Worm (Caenorhabditis elegans) whole organism, L3 larva: ENCODE measurements around the gene W04H10.1.

Experiments used
- ZK546.5 ChIP-seq: sonication (generic microtip); optimal IDR thresholded peaks from 2 replicates; lab custom pipeline; 2017; ENCODE audit warnings: missing biosample characterization, missing genetic modification characterization
- ceh-16 ChIP-seq: sonication (generic microtip); optimal IDR thresholded peaks from 2 replicates; lab custom pipeline; 2017; ENCODE audit warnings: missing biosample characterization, missing genetic modification characterization
- ceh-82 ChIP-seq: fragments of 150-350 bp; optimal IDR thresholded peaks from 2 replicates; lab custom pipeline; 2014; ENCODE audit warnings: missing biosample characterization, missing genetic modification characterization
- ceh-9 ChIP-seq: sonication (generic microtip); optimal IDR thresholded peaks from 2 replicates; lab custom pipeline; 2018; ENCODE audit warnings: missing biosample characterization, missing genetic modification characterization
- daf-12 ChIP-seq: fragments of 150-350 bp; optimal IDR thresholded peaks from 2 replicates; lab custom pipeline; 2014; ENCODE audit warnings: missing biosample characterization, missing genetic modification reagents, missing genetic modification characterization
- egl-5 ChIP-seq: fragments of 150-350 bp; optimal IDR thresholded peaks from 2 replicates; lab custom pipeline; 2017; ENCODE audit warnings: missing biosample characterization, missing genetic modification reagents, missing genetic modification characterization, inconsistent platforms
- elt-1 ChIP-seq: fragments of 150-350 bp; optimal IDR thresholded peaks from 2 replicates; lab custom pipeline; 2014; ENCODE audit warnings: missing biosample characterization, missing genetic modification characterization
- elt-2 ChIP-seq: sonication (generic microtip); optimal IDR thresholded peaks from 2 replicates; lab custom pipeline; 2016; ENCODE audit warnings: missing genetic modification reagents, mild to moderate bottlenecking, missing genetic modification characterization, missing compliant biosample characterization
- elt-3 ChIP-seq, 3 experiments: fragments of 150-350 bp in 1 of 3; sonication (generic microtip) in 2 of 3; optimal IDR thresholded peaks; 2 replicates in 2 of 3; 4 replicates in 1 of 3; lab custom pipeline; 2014 to 2017; ENCODE audit warnings: missing biosample characterization in 3 of 3, missing genetic modification characterization in 3 of 3
- eor-1 ChIP-seq, 2 experiments: fragments of 150-350 bp; optimal IDR thresholded peaks; 2 replicates each; lab custom pipeline; 2014 to 2018; ENCODE audit warnings: missing biosample characterization in 2 of 2, missing genetic modification characterization in 2 of 2
- fkh-10 ChIP-seq: sonication (generic microtip); optimal IDR thresholded peaks from 2 replicates; lab custom pipeline; 2017; ENCODE audit warnings: missing biosample characterization, missing genetic modification reagents, missing genetic modification characterization
- hmg-11 ChIP-seq: sonication (generic microtip); optimal IDR thresholded peaks from 2 replicates; lab custom pipeline; 2016; ENCODE audit warnings: missing genetic modification characterization, missing compliant biosample characterization
- lin-15B ChIP-seq: fragments of 150-350 bp; optimal IDR thresholded peaks from 2 replicates; lab custom pipeline; 2014; ENCODE audit warnings: missing biosample characterization, missing genetic modification characterization
- lin-39 ChIP-seq: fragments of 150-350 bp; optimal IDR thresholded peaks from 2 replicates; lab custom pipeline; 2018; ENCODE audit warnings: missing biosample characterization, missing genetic modification reagents, missing genetic modification characterization
- lsy-12 ChIP-seq: sonication (generic microtip); optimal IDR thresholded peaks from 2 replicates; lab custom pipeline; 2016; ENCODE audit warnings: mild to moderate bottlenecking, missing genetic modification characterization, missing compliant biosample characterization
- mml-1 ChIP-seq: fragments of 150-350 bp; sonication (generic microtip); optimal IDR thresholded peaks from 3 replicates; lab custom pipeline; 2014; ENCODE audit warnings: missing biosample characterization, missing genetic modification characterization
- nfya-1 ChIP-seq: sonication (generic microtip); optimal IDR thresholded peaks from 2 replicates; lab custom pipeline; 2017; ENCODE audit warnings: missing genetic modification characterization, mild to moderate bottlenecking, missing compliant biosample characterization, antibody characterized with exemption, moderate library complexity; ENCODE audit not compliant: insufficient read depth
- nhr-11 ChIP-seq: fragments of 150-350 bp; optimal IDR thresholded peaks from 2 replicates; lab custom pipeline; 2014; ENCODE audit warnings: missing biosample characterization, missing genetic modification characterization
- nhr-12 ChIP-seq: fragments of 150-350 bp; optimal IDR thresholded peaks from 2 replicates; lab custom pipeline; 2014; ENCODE audit warnings: missing biosample characterization, missing genetic modification characterization
- nhr-237 ChIP-seq: fragments of 150-350 bp; optimal IDR thresholded peaks from 2 replicates; lab custom pipeline; 2014; ENCODE audit warnings: missing biosample characterization, missing genetic modification characterization
- nhr-43 ChIP-seq: sonication (generic microtip); optimal IDR thresholded peaks from 2 replicates; lab custom pipeline; 2016; ENCODE audit warnings: mild to moderate bottlenecking, missing genetic modification characterization, missing compliant biosample characterization; ENCODE audit not compliant: poor library complexity, severe bottlenecking
- nhr-67 ChIP-seq: fragments of 150-350 bp; optimal IDR thresholded peaks from 2 replicates; lab custom pipeline; 2014; ENCODE audit warnings: missing biosample characterization, missing genetic modification characterization
- nhr-77 ChIP-seq: fragments of 150-350 bp; optimal IDR thresholded peaks from 2 replicates; lab custom pipeline; 2014; ENCODE audit warnings: missing biosample characterization, missing genetic modification characterization
- pha-4 ChIP-seq: fragments of 150-350 bp; optimal IDR thresholded peaks from 2 replicates; lab custom pipeline; 2014; ENCODE audit warnings: missing biosample characterization, missing genetic modification reagents, missing genetic modification characterization
- sea-2 ChIP-seq: fragments of 150-350 bp; sonication (generic microtip); optimal IDR thresholded peaks from 4 replicates; lab custom pipeline; 2014; ENCODE audit warnings: missing biosample characterization, missing genetic modification reagents, missing genetic modification characterization
- skn-1 ChIP-seq: fragments of 150-350 bp; optimal IDR thresholded peaks from 2 replicates; lab custom pipeline; 2014; ENCODE audit warnings: missing biosample characterization, missing genetic modification characterization
- tbx-2 ChIP-seq: sonication (generic microtip); optimal IDR thresholded peaks from 2 replicates; lab custom pipeline; 2016; ENCODE audit warnings: mild to moderate bottlenecking, missing genetic modification characterization, missing compliant biosample characterization
- unc-39 ChIP-seq: sonication (generic microtip); optimal IDR thresholded peaks from 4 replicates; lab custom pipeline; 2017; ENCODE audit warnings: missing biosample characterization, missing genetic modification characterization
- zag-1 ChIP-seq: fragments of 150-350 bp; optimal IDR thresholded peaks from 2 replicates; lab custom pipeline; 2014; ENCODE audit warnings: missing biosample characterization, missing genetic modification characterization
- ztf-11 ChIP-seq: fragments of 150-350 bp; optimal IDR thresholded peaks from 2 replicates; lab custom pipeline; 2014; ENCODE audit warnings: missing biosample characterization, missing genetic modification characterization
- ztf-4 ChIP-seq: fragments of 150-350 bp; optimal IDR thresholded peaks from 2 replicates; lab custom pipeline; 2014; ENCODE audit warnings: missing biosample characterization, missing genetic modification characterization

Gene W04H10.1

DNA sequence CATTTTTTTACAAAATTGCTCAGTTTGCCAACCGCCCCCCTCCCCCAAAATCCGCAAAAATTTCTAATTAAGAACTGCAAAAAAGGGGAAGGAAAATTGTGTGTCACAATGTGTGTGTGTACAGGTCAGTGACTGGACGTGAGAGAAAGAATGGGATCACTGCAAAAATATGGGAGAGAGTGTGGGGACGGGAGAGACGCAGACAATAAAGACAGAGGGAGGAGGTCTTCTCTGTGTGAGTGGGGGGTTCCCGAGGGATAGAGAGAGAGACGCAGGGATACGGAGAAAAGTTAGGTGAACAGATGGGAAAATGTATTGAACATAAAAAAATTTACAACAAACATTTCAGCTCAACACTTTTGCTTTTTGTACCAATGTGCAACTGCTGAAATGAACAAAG, 17.1 kb downstream of the W04H10.1 start (continued):
- TF ChIP-seq eor-1 (tag; optimal IDR thresholded peaks at IDR 0.05; lab: Kevin White, UChicago) (no peak), lin-39 (tag; lab: Kevin White, UChicago) (peak; percentile 41), egl-5 (tag; lab: Kevin White, UChicago) (no peak), skn-1 (tag; lab: Kevin White, UChicago) (no peak), unc-39 (tag; lab: Kevin White, UChicago) (no peak)

DNA sequence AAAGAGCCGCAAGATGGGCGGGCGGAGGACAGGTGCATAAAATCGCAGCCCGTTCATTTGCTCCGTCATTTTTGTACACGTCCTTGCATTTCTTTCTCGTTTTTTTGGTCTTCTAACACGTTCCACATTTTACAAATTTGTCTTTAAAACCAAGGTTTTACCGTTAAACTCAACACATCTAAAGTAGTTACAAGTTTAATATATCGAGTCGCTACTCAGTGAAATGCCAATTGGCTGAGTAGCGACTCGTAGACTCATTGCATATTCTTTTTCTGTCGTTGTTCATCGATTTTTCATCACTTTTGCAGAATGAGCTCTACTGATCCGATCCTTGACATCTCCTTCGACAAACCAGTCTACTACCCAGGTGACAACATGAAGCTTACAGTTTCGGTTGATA, 18.3 kb downstream of the W04H10.1 start, which contains the start of gene arrd-1:
Gene arrd-1, plus strand, starts transcription at position 301 of the 400 bp plus-strand sequence.
- TF ChIP-seq sea-2 (GFP tag; lab: Kevin White, UChicago) (no peak), lin-15B (no peak), ztf-11 (no peak), zag-1 (tag; lab: Kevin White, UChicago) (no peak), pha-4 (tag; lab: Kevin White, UChicago) (no peak), elt-1 (tag; lab: Kevin White, UChicago) (no peak), nhr-237 (tag; lab: Kevin White, UChicago) (no peak), nhr-67 (tag; lab: Kevin White, UChicago) (no peak), ceh-82 (tag; lab: Kevin White, UChicago) (no peak), ztf-4 (tag; lab: Kevin White, UChicago) (no peak), nhr-77 (tag; lab: Kevin White, UChicago) (no peak), hmg-11 (tag; lab: Kevin White, UChicago) (no peak), ZK546.5 (tag; lab: Kevin White, UChicago) (no peak), tbx-2 (tag; lab: Kevin White, UChicago) (no peak), fkh-10 (GFP tag; lab: Kevin White, UChicago) (no peak), unc-39 (tag; lab: Kevin White, UChicago) (no peak), lsy-12 (no peak), daf-12 (tag; lab: Kevin White, UChicago) (no peak)

DNA sequence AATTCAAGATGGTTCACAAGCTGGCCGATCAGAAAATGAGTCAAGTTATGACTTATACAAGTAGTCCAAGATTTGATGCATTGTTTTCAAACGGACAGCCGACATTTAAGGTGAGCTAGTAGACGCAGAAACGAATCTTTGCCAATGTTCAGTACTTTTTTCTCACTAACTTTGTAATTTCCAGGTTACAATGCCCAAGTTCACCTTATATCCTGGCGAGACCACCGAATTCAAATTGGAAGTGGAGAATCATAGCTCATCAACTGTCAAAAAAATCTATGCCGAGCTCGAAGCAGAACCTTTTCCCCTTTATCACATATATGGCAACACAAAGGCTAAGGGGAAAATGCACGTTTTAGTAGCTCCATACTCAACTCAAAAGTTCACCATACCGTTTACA, 19.1 kb downstream of the W04H10.1 start:
- no peak for TF ChIP-seq nhr-11 (tag; lab: Kevin White, UChicago)
- TF ChIP-seq ceh-82 (tag; lab: Kevin White, UChicago) = no peak
- no peak for TF ChIP-seq mml-1 (tag; lab: Kevin White, UChicago)
- no peak for TF ChIP-seq ztf-11
- TF ChIP-seq ceh-16 (tag; lab: Kevin White, UChicago) = no peak

DNA sequence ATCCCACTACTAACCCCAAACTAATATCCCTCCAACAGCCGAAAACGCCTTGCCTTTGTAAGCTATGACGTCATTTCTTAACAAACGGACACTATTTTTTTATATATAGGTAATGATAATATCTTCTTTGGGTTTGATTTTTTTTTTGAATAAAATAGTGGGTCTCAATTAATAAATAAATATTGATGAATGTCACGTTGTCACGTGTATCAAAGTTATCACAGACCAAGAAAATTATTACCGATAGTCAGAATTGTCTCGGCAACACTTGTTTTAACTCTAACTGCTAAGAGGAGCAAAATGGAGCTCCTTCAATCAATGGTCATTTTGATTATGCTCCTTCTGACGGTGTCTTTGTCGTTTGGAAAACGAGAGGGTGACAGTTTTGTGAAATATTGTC, 25.1 kb downstream of the W04H10.1 start, which contains the start of gene T04B8.1:
Gene T04B8.1, plus strand, starts transcription at position 301 of the 400 bp plus-strand sequence.
- TF ChIP-seq elt-2 (tag; lab: Kevin White, UChicago) = no peak

DNA sequence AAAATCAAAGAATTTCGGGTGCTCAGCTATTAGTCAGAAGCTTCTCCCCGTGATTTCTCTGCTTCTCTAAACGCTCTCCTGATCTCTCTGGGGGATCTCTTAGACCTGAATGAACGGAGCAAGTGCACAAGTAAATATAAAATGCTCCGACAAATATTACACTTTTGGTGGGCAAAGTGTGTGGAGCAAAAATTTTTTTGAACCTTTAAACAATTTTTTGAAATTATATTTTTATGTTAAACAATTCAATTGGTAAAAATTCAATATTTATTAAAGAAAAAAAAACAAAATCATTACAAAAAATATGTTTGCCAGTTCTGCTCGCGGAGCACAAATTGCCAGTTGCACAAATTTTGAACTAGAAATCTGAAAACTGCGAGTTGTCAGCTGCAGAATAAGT, 30.6 kb downstream of the W04H10.1 start, which contains the start of gene K07E8.6:
Gene K07E8.6, minus strand, starts transcription at position 101 of the 400 bp plus-strand sequence.
- TF ChIP-seq elt-3 (tag; optimal IDR thresholded peaks at IDR 0.05; lab: Kevin White, UChicago) (no peak), egl-5 (tag; lab: Kevin White, UChicago) (no peak), nhr-12 (no peak), elt-1 (tag; lab: Kevin White, UChicago) (no peak), nfya-1 (tag; lab: Kevin White, UChicago) (peak; percentile 26), nhr-43 (no peak)
- TF ChIP-seq, all 47 proteins: peak for 1

DNA sequence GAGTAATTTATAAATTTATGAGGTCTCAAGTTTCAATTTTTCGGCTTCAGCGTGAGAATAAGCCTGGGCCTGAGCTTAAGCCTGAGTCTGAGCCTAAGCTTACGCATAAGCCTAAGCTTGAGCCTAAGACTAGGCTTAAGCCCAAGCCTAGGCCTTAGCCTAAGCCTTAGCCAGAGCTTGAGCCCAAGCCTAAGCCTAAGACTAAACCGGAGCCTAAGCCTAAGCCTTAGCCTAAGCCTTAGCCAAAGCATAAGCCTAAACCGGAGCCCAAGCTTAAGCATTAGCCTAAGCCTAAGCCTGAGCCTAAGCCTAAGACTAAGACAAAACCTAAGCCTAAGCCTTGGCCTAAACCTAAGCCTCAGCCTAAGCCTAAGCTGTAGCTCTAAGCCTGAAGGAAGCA, 34.9 kb downstream of the W04H10.1 start:
- TF ChIP-seq ceh-9 (tag; lab: Kevin White, UChicago) = no peak
- TF ChIP-seq skn-1 (tag; lab: Kevin White, UChicago) = no peak
- TF ChIP-seq pha-4 (tag; lab: Kevin White, UChicago) = no peak
